Worm (Caenorhabditis elegans): ENCODE results near the gene H23L24.1.

DNA sequence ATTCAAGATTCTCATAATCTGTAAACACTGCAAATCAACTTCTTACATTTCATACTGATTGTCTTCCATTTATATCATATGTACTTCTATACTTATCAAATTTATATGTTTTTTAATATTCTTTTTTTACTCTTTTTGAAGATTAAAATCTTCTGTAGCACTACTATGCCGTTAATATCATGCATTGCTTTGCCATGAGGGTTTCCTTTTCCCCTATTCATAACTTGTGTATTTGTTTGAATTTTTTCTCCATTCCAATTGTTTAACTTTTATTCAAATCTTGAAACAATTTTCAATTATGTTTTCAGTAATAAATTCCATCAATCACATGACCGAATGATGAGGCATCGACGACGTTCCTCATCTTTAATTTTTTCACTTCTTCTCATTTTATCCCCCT, 49.6 kb upstream of the H23L24.1 start, which contains the start of gene cdh-5:
- TF ChIP-seq elt-2 (tag; optimal IDR thresholded peaks at IDR 0.05) (no peak), elt-3 (tag; optimal IDR thresholded peaks at IDR 0.05) (no peak), unc-130 (tag; optimal IDR thresholded peaks at IDR 0.05) (no peak), xbp-1 (tag; optimal IDR thresholded peaks at IDR 0.05) (no peak), zag-1 (tag; optimal IDR thresholded peaks at IDR 0.05) (no peak), ceh-82 (tag; optimal IDR thresholded peaks at IDR 0.05) (no peak), fkh-10 (GFP tag; optimal IDR thresholded peaks at IDR 0.05) (no peak), efl-1 (optimal IDR thresholded peaks at IDR 0.05) (no peak), efl-1 (GFP tag; optimal IDR thresholded peaks at IDR 0.05 in 1 of 2) (no peak), sox-4 (tag; optimal IDR thresholded peaks at IDR 0.05) (no peak), nhr-47 (tag; optimal IDR thresholded peaks at IDR 0.05) (no peak), ceh-63 (GFP tag; optimal IDR thresholded peaks at IDR 0.05) (no peak)

All from whole organism, L1 larva.